Fruit fly (Drosophila melanogaster): Measurements from ENCODE around the gene Pisd.

- TF ChIP-seq CG8478 (optimal IDR thresholded peaks at IDR 0.05) (no peak), CTCF (optimal IDR thresholded peaks at IDR 0.05) (no peak)
Measured at dm6 chr3R:24047998-24048511, 2.5 kb upstream of the Pisd start, which contains the start of gene Rox8.
